Worm (Caenorhabditis elegans) whole organism, late embryonic: ENCODE results near the gene K08E7.5.

Experiments used
- K02D7.2 ChIP-seq: sonication (generic microtip); optimal IDR thresholded peaks from 2 replicates; lab custom pipeline; 2017; ENCODE audit warnings: mild to moderate bottlenecking, missing genetic modification characterization, missing compliant biosample characterization
- Y22D7AL.16 ChIP-seq: sonication (generic microtip); optimal IDR thresholded peaks from 2 replicates; lab custom pipeline; 2016; ENCODE audit warnings: missing genetic modification characterization, missing compliant biosample characterization
- ceh-34 ChIP-seq: sonication (generic microtip); optimal IDR thresholded peaks from 2 replicates; lab custom pipeline; 2016; ENCODE audit warnings: mild to moderate bottlenecking, missing genetic modification characterization, missing compliant biosample characterization
- elt-2 ChIP-seq: sonication (generic microtip); optimal IDR thresholded peaks from 2 replicates; lab custom pipeline; 2016; ENCODE audit warnings: missing genetic modification reagents, missing genetic modification characterization, missing compliant biosample characterization
- hlh-6 ChIP-seq: sonication (generic microtip); optimal IDR thresholded peaks from 2 replicates; lab custom pipeline; 2016; ENCODE audit warnings: missing genotype, missing genetic modification characterization, missing compliant biosample characterization
- mec-3 ChIP-seq: sonication (generic microtip); optimal IDR thresholded peaks from 2 replicates; lab custom pipeline; 2016; ENCODE audit warnings: borderline replicate concordance, missing genetic modification characterization, missing compliant biosample characterization
- nfya-1 ChIP-seq: sonication (generic microtip); optimal IDR thresholded peaks from 2 replicates; lab custom pipeline; 2017; ENCODE audit warnings: missing genetic modification characterization, mild to moderate bottlenecking, missing compliant biosample characterization, antibody characterized with exemption, moderate library complexity
- zip-5 ChIP-seq: sonication (generic microtip); optimal IDR thresholded peaks from 2 replicates; lab custom pipeline; 2016; ENCODE audit warnings: missing genetic modification characterization, missing compliant biosample characterization

- TF ChIP-seq ceh-34 (tag; lab: Kevin White, UChicago) (no peak), mec-3 (tag; lab: Kevin White, UChicago) (no peak), Y22D7AL.16 (tag; lab: Kevin White, UChicago) (no peak), nfya-1 (no peak), zip-5 (no peak), hlh-6 (tag; lab: Kevin White, UChicago) (no peak), elt-2 (tag; lab: Kevin White, UChicago) (no peak), K02D7.2 (tag; lab: Kevin White, UChicago) (no peak)
Observed at ce11 chrIV:12617934-12618333, 44.8 kb downstream of the K08E7.5 start.
